Worm (Caenorhabditis elegans) whole organism, young adult: Measurements from ENCODE around the gene Y47D7A.19.

ENCODE experiments used
- ZK185.1 ChIP-seq: sonication (generic microtip); optimal IDR thresholded peaks from 2 replicates; lab custom pipeline; 2016; ENCODE audit warnings: mild to moderate bottlenecking, missing genetic modification characterization, missing compliant biosample characterization; ENCODE audit not compliant: poor library complexity, severe bottlenecking
- ceh-40 ChIP-seq: fragments of 200-800 bp; sonication (Bioruptor generic); IDR thresholded peaks from 2 replicates; pipeline ENCODE4 v1.3.6; 2022; ENCODE audit warnings: missing genetic modification characterization, missing compliant biosample characterization
- dpl-1 ChIP-seq: fragments of 150-350 bp; optimal IDR thresholded peaks from 2 replicates; lab custom pipeline; 2014; ENCODE audit warnings: missing biosample characterization, missing genetic modification reagents, missing genetic modification characterization
- efl-1 ChIP-seq: fragments of 150-350 bp; optimal IDR thresholded peaks from 2 replicates; lab custom pipeline; 2014; ENCODE audit warnings: missing biosample characterization, missing genetic modification reagents, missing genetic modification characterization
- lir-1 ChIP-seq: fragments of 200-800 bp; sonication (Bioruptor generic); conservative IDR thresholded peaks from 2 replicates; pipeline ENCODE4 v1.3.6; 2022; ENCODE audit warnings: missing genetic modification reagents, missing genetic modification characterization, missing compliant biosample characterization
- xnd-1 ChIP-seq: sonication (generic microtip); optimal IDR thresholded peaks from 2 replicates; lab custom pipeline; 2016; ENCODE audit warnings: missing genotype, missing genetic modification reagents, missing genetic modification characterization, missing compliant biosample characterization

DNA sequence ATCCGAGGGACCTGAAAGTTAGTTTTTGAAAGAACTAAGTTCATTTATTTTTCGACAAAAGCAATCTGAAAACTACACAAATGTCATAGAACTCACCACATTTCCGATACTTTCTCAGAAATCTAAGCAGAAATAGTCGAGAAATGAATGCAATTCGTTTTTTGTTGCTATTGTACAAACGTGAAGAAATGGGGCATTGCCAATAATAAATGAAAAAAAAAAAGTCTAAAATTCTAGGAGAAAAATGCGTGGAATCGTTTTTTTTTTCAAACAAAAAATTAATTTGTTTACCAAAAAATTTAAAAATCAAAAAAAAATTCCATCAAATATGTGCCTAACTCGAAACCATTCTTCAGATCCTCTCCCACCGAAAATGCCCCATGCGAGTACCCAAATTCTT, 12.4 kb upstream of the Y47D7A.19 start, which contains the start of gene Y47D7A.17:
- TF ChIP-seq xnd-1 (tag; lab: Kevin White, UChicago) = no peak
- no peak for TF ChIP-seq ceh-40 (GFP tag; lab: Robert Waterston, UW)
- no peak for TF ChIP-seq dpl-1 (GFP tag; lab: Kevin White, UChicago)
- no peak for TF ChIP-seq lir-1 (GFP tag; lab: Robert Waterston, UW)
- no peak for TF ChIP-seq ZK185.1 (tag; lab: Kevin White, UChicago)
- TF ChIP-seq efl-1 (GFP tag; lab: Kevin White, UChicago) = no peak
